Worm (Caenorhabditis elegans) whole organism, L3 larva: ENCODE data around the gene csn-6.
A peak's percentile ranks its signal among the peaks of the same experiment; 100 is the strongest.

ENCODE experiments used
- ZK546.5 ChIP-seq: sonication (generic microtip); optimal IDR thresholded peaks from 2 replicates; lab custom pipeline; 2017; ENCODE audit warnings: missing biosample characterization, missing genetic modification characterization
- aly-2 ChIP-seq: fragments of 150-350 bp; optimal IDR thresholded peaks from 2 replicates; lab custom pipeline; 2014; ENCODE audit warnings: missing biosample characterization, missing genetic modification characterization
- ama-1 ChIP-seq: fragments of 150-350 bp; optimal IDR thresholded peaks from 2 replicates; lab custom pipeline; 2018
- ceh-16 ChIP-seq: sonication (generic microtip); optimal IDR thresholded peaks from 2 replicates; lab custom pipeline; 2017; ENCODE audit warnings: missing biosample characterization, missing genetic modification characterization
- ceh-28 ChIP-seq: fragments of 150-350 bp; optimal IDR thresholded peaks from 2 replicates; lab custom pipeline; 2014; ENCODE audit warnings: missing biosample characterization, missing genetic modification reagents, missing genetic modification characterization
- ceh-82 ChIP-seq: fragments of 150-350 bp; optimal IDR thresholded peaks from 2 replicates; lab custom pipeline; 2014; ENCODE audit warnings: missing biosample characterization, missing genetic modification characterization
- ceh-9 ChIP-seq: sonication (generic microtip); optimal IDR thresholded peaks from 2 replicates; lab custom pipeline; 2018; ENCODE audit warnings: missing biosample characterization, missing genetic modification characterization
- egl-5 ChIP-seq: fragments of 150-350 bp; optimal IDR thresholded peaks from 2 replicates; lab custom pipeline; 2017; ENCODE audit warnings: missing biosample characterization, missing genetic modification reagents, missing genetic modification characterization, inconsistent platforms
- elt-1 ChIP-seq: fragments of 150-350 bp; optimal IDR thresholded peaks from 2 replicates; lab custom pipeline; 2014; ENCODE audit warnings: missing biosample characterization, missing genetic modification characterization
- elt-2 ChIP-seq: sonication (generic microtip); optimal IDR thresholded peaks from 2 replicates; lab custom pipeline; 2016; ENCODE audit warnings: missing genetic modification reagents, mild to moderate bottlenecking, missing genetic modification characterization, missing compliant biosample characterization
- fkh-10 ChIP-seq: sonication (generic microtip); optimal IDR thresholded peaks from 2 replicates; lab custom pipeline; 2017; ENCODE audit warnings: missing biosample characterization, missing genetic modification reagents, missing genetic modification characterization
- fkh-2 ChIP-seq: fragments of 150-350 bp; optimal IDR thresholded peaks from 2 replicates; lab custom pipeline; 2014; ENCODE audit warnings: missing biosample characterization, missing genetic modification reagents, missing genetic modification characterization
- fos-1 ChIP-seq: fragments of 150-350 bp; optimal IDR thresholded peaks from 2 replicates; lab custom pipeline; 2014; ENCODE audit warnings: missing biosample characterization, missing genetic modification characterization
- jun-1 ChIP-seq: fragments of 150-350 bp; optimal IDR thresholded peaks from 2 replicates; lab custom pipeline; 2014; ENCODE audit warnings: missing biosample characterization, missing genetic modification reagents, missing genetic modification characterization
- lin-15B ChIP-seq: fragments of 150-350 bp; optimal IDR thresholded peaks from 2 replicates; lab custom pipeline; 2014; ENCODE audit warnings: missing biosample characterization, missing genetic modification characterization
- lin-39 ChIP-seq: fragments of 150-350 bp; optimal IDR thresholded peaks from 2 replicates; lab custom pipeline; 2018; ENCODE audit warnings: missing biosample characterization, missing genetic modification reagents, missing genetic modification characterization
- lsy-12 ChIP-seq: sonication (generic microtip); optimal IDR thresholded peaks from 2 replicates; lab custom pipeline; 2016; ENCODE audit warnings: mild to moderate bottlenecking, missing genetic modification characterization, missing compliant biosample characterization
- mdl-1 ChIP-seq: fragments of 150-350 bp; optimal IDR thresholded peaks from 2 replicates; lab custom pipeline; 2014; ENCODE audit warnings: missing biosample characterization, missing genetic modification characterization
- mml-1 ChIP-seq: fragments of 150-350 bp; sonication (generic microtip); optimal IDR thresholded peaks from 3 replicates; lab custom pipeline; 2014; ENCODE audit warnings: missing biosample characterization, missing genetic modification characterization
- nhr-12 ChIP-seq: fragments of 150-350 bp; optimal IDR thresholded peaks from 2 replicates; lab custom pipeline; 2014; ENCODE audit warnings: missing biosample characterization, missing genetic modification characterization
- nhr-23 ChIP-seq: fragments of 150-350 bp; optimal IDR thresholded peaks from 2 replicates; lab custom pipeline; 2014; ENCODE audit warnings: missing biosample characterization, missing genetic modification reagents, missing genetic modification characterization
- nhr-25 ChIP-seq: sonication (generic microtip); optimal IDR thresholded peaks from 2 replicates; lab custom pipeline; 2017; ENCODE audit warnings: missing biosample characterization, missing genetic modification characterization
- nhr-28 ChIP-seq: fragments of 150-350 bp; optimal IDR thresholded peaks from 2 replicates; lab custom pipeline; 2014; ENCODE audit warnings: missing biosample characterization, missing genetic modification characterization
- nhr-43 ChIP-seq: sonication (generic microtip); optimal IDR thresholded peaks from 2 replicates; lab custom pipeline; 2016; ENCODE audit warnings: mild to moderate bottlenecking, missing genetic modification characterization, missing compliant biosample characterization; ENCODE audit not compliant: poor library complexity, severe bottlenecking
- nhr-67 ChIP-seq: fragments of 150-350 bp; optimal IDR thresholded peaks from 2 replicates; lab custom pipeline; 2014; ENCODE audit warnings: missing biosample characterization, missing genetic modification characterization
- nhr-76 ChIP-seq: fragments of 150-350 bp; sonication (generic microtip); optimal IDR thresholded peaks from 5 replicates; lab custom pipeline; 2014; ENCODE audit warnings: missing biosample characterization, missing genetic modification characterization
- nhr-77 ChIP-seq: fragments of 150-350 bp; optimal IDR thresholded peaks from 2 replicates; lab custom pipeline; 2014; ENCODE audit warnings: missing biosample characterization, missing genetic modification characterization
- pha-4 ChIP-seq: fragments of 150-350 bp; optimal IDR thresholded peaks from 2 replicates; lab custom pipeline; 2014; ENCODE audit warnings: missing biosample characterization, missing genetic modification reagents, missing genetic modification characterization
- pqm-1 ChIP-seq: fragments of 150-350 bp; optimal IDR thresholded peaks from 2 replicates; lab custom pipeline; 2017; ENCODE audit warnings: missing biosample characterization, missing genetic modification characterization, inconsistent platforms
- sea-2 ChIP-seq: fragments of 150-350 bp; sonication (generic microtip); optimal IDR thresholded peaks from 4 replicates; lab custom pipeline; 2014; ENCODE audit warnings: missing biosample characterization, missing genetic modification reagents, missing genetic modification characterization
- skn-1 ChIP-seq: fragments of 150-350 bp; optimal IDR thresholded peaks from 2 replicates; lab custom pipeline; 2014; ENCODE audit warnings: missing biosample characterization, missing genetic modification characterization
- snpc-4 ChIP-seq: fragments of 150-350 bp; optimal IDR thresholded peaks from 2 replicates; lab custom pipeline; 2014; ENCODE audit warnings: missing biosample characterization, missing genetic modification characterization
- unc-39 ChIP-seq: sonication (generic microtip); optimal IDR thresholded peaks from 4 replicates; lab custom pipeline; 2017; ENCODE audit warnings: missing biosample characterization, missing genetic modification characterization
- unc-62 ChIP-seq: fragments of 150-350 bp; sonication (generic microtip); optimal IDR thresholded peaks from 4 replicates; lab custom pipeline; 2014; ENCODE audit warnings: missing biosample characterization, missing genetic modification reagents, missing genetic modification characterization
- zag-1 ChIP-seq: fragments of 150-350 bp; optimal IDR thresholded peaks from 2 replicates; lab custom pipeline; 2014; ENCODE audit warnings: missing biosample characterization, missing genetic modification characterization
- ztf-11 ChIP-seq: fragments of 150-350 bp; optimal IDR thresholded peaks from 2 replicates; lab custom pipeline; 2014; ENCODE audit warnings: missing biosample characterization, missing genetic modification characterization
- ztf-4 ChIP-seq: fragments of 150-350 bp; optimal IDR thresholded peaks from 2 replicates; lab custom pipeline; 2014; ENCODE audit warnings: missing biosample characterization, missing genetic modification characterization

The csn-6 gene

ce11 chrIV:13323823-13324359 lies 23.3 kb downstream of the csn-6 start, which contains the start of gene fat-2:
TSS of gene fat-2 (plus strand) at chrIV:13323873.
- TF ChIP-seq skn-1 (tag; lab: Kevin White, UChicago) (no peak), zag-1 (tag; lab: Kevin White, UChicago) (no peak), ztf-4 (tag; lab: Kevin White, UChicago) (no peak), egl-5 (no peak), unc-39 (tag; lab: Kevin White, UChicago) (no peak), lin-15B (tag; lab: Kevin White, UChicago) (no peak), ceh-16 (tag; lab: Kevin White, UChicago) (no peak), mml-1 (tag; lab: Kevin White, UChicago) (no peak), jun-1 (tag; lab: Kevin White, UChicago) (no peak), lin-39 (tag; lab: Kevin White, UChicago) (no peak), mdl-1 (tag; lab: Kevin White, UChicago) (no peak), unc-62 (GFP tag; lab: Kevin White, UChicago) (no peak), elt-1 (no peak), ceh-28 (tag; lab: Kevin White, UChicago) (no peak), nhr-76 (tag; lab: Kevin White, UChicago) (no peak), nhr-43 (tag; lab: Kevin White, UChicago) (no peak)

ce11 chrIV:13327064-13327463 lies 26.4 kb downstream of the csn-6 start:
- TF ChIP-seq pqm-1 (peak; percentile 95), jun-1 (tag; lab: Kevin White, UChicago) (peak; percentile 69), ceh-82 (no peak), pha-4 (tag; lab: Kevin White, UChicago) (peak; percentile 49), lin-15B (tag; lab: Kevin White, UChicago) (no peak), unc-39 (tag; lab: Kevin White, UChicago) (no peak), elt-2 (tag; lab: Kevin White, UChicago) (peak; percentile 98), mml-1 (tag; lab: Kevin White, UChicago) (no peak)

ce11 chrIV:13328059-13328458 lies 27.4 kb downstream of the csn-6 start, which contains the start of gene far-6:
TSS of gene far-6 (plus strand) at chrIV:13328359.
- TF ChIP-seq elt-2 (tag; lab: Kevin White, UChicago): no peak
- TF ChIP-seq fos-1 (tag; lab: Kevin White, UChicago): no peak
- TF ChIP-seq nhr-12: no peak

ce11 chrIV:13330547-13330946 lies 29.9 kb downstream of the csn-6 start:
- TF ChIP-seq pqm-1 (no peak), pha-4 (tag; lab: Kevin White, UChicago) (peak; percentile 50)

ce11 chrIV:13331285-13331684 lies 30.7 kb downstream of the csn-6 start, which contains the start of gene pqn-74:
TSS of gene pqn-74 (minus strand) at chrIV:13331406.
- no peak for TF ChIP-seq egl-5
- TF ChIP-seq pha-4 (tag; lab: Kevin White, UChicago): peak; percentile 28

ce11 chrIV:13334287-13334686 lies 33.7 kb downstream of the csn-6 start:
- TF ChIP-seq nhr-25 (tag; lab: Kevin White, UChicago) (no peak), pha-4 (tag; lab: Kevin White, UChicago) (peak; percentile 61), sea-2 (GFP tag; lab: Kevin White, UChicago) (no peak), pqm-1 (peak; percentile 49), elt-2 (tag; lab: Kevin White, UChicago) (peak; percentile 76)

- TF ChIP-seq ceh-9: no peak
Measured at ce11 chrIV:13342555-13342954, 41.9 kb downstream of the csn-6 start, which contains the start of gene W02A2.5. TSS of gene W02A2.5 (plus strand) at chrIV:13342855.

ce11 chrIV:13346078-13346477 lies 45.5 kb downstream of the csn-6 start:
- TF ChIP-seq snpc-4 (tag; lab: Kevin White, UChicago) (no peak), elt-2 (tag; lab: Kevin White, UChicago) (peak; percentile 66), ztf-4 (tag; lab: Kevin White, UChicago) (no peak), nhr-43 (tag; lab: Kevin White, UChicago) (no peak), ZK546.5 (no peak), mml-1 (tag; lab: Kevin White, UChicago) (no peak), nhr-12 (no peak), nhr-28 (no peak), nhr-23 (tag; lab: Kevin White, UChicago) (no peak), fkh-10 (GFP tag; lab: Kevin White, UChicago) (no peak), aly-2 (tag; lab: Kevin White, UChicago) (no peak), lsy-12 (tag; lab: Kevin White, UChicago) (no peak), ztf-11 (tag; lab: Kevin White, UChicago) (no peak), nhr-67 (no peak), ama-1 (lab: Kevin White, UChicago) (no peak), nhr-77 (tag; lab: Kevin White, UChicago) (no peak), zag-1 (tag; lab: Kevin White, UChicago) (no peak), fkh-2 (tag; lab: Kevin White, UChicago) (no peak), ceh-16 (tag; lab: Kevin White, UChicago) (no peak), pha-4 (tag; lab: Kevin White, UChicago) (peak; percentile 99), sea-2 (GFP tag; lab: Kevin White, UChicago) (no peak)
